Fruit fly (Drosophila melanogaster): ENCODE measurements around the gene SkpE.

dm6 chrX:19845557-19846072 is 21.7 kb upstream of the SkpE start:
- TF ChIP-seq Myc (optimal IDR thresholded peaks at IDR 0.05) (no peak), Sin3A (optimal IDR thresholded peaks at IDR 0.05) (no peak)

Measured in Kc167 (cell line).